Worm (Caenorhabditis elegans) whole organism, early embryonic: ENCODE data around the gene uda-1.
"Not testable (repeated sequence)": the region's sequence is repeated elsewhere in the genome, so short reads cannot be mapped to it uniquely, and the experiment has no call there.

Source experiments
- B0310.2 ChIP-seq: sonication (generic microtip); optimal IDR thresholded peaks from 2 replicates; lab custom pipeline; 2016; ENCODE audit warnings: mild to moderate bottlenecking, missing genetic modification characterization, missing compliant biosample characterization
- F13C5.2 ChIP-seq: sonication (generic microtip); optimal IDR thresholded peaks from 2 replicates; lab custom pipeline; 2017; ENCODE audit warnings: mild to moderate bottlenecking, missing genetic modification characterization, inconsistent platforms, missing compliant biosample characterization
- ama-1 ChIP-seq: fragments of 150-350 bp; optimal IDR thresholded peaks from 2 replicates; lab custom pipeline; 2014
- ceh-13 ChIP-seq: fragments of 200-800 bp; sonication (Bioruptor generic); optimal IDR thresholded peaks from 2 replicates; lab custom pipeline; 2018; ENCODE audit warnings: mild to moderate bottlenecking, missing genetic modification characterization, missing compliant biosample characterization
- ceh-36 ChIP-seq: sonication (generic microtip); optimal IDR thresholded peaks from 2 replicates; lab custom pipeline; 2016; ENCODE audit warnings: missing genetic modification characterization, inconsistent platforms, missing compliant biosample characterization
- ets-7 ChIP-seq: sonication (generic microtip); optimal IDR thresholded peaks from 2 replicates; lab custom pipeline; 2016; ENCODE audit warnings: missing genotype, missing genetic modification characterization, missing compliant biosample characterization
- flt-1 ChIP-seq: fragments of 200-800 bp; sonication (Bioruptor generic); IDR thresholded peaks from 2 replicates; pipeline ENCODE4 v1.3.6; 2022; ENCODE audit warnings: missing genetic modification characterization, missing compliant biosample characterization
- hmg-4 ChIP-seq: fragments of 200-800 bp; sonication (Bioruptor generic); optimal IDR thresholded peaks from 2 replicates; lab custom pipeline; 2018; ENCODE audit warnings: mild to moderate bottlenecking, missing genetic modification characterization, missing compliant biosample characterization
- sea-1 ChIP-seq: fragments of 200-800 bp; sonication (Bioruptor generic); conservative IDR thresholded peaks from 2 replicates; pipeline ENCODE4 v1.3.6; 2022; ENCODE audit warnings: missing genetic modification characterization, missing compliant biosample characterization
- tbx-11 ChIP-seq: fragments of 200-800 bp; sonication (Bioruptor generic); IDR thresholded peaks from 2 replicates; pipeline ENCODE4 v1.3.6; 2022; ENCODE audit warnings: missing genetic modification characterization, missing compliant biosample characterization
- tbx-37 ChIP-seq: fragments of 200-800 bp; sonication (Bioruptor generic); conservative IDR thresholded peaks from 2 replicates; pipeline ENCODE4 v1.3.6; 2022; ENCODE audit warnings: missing genetic modification reagents, missing genetic modification characterization, missing compliant biosample characterization

DNA sequence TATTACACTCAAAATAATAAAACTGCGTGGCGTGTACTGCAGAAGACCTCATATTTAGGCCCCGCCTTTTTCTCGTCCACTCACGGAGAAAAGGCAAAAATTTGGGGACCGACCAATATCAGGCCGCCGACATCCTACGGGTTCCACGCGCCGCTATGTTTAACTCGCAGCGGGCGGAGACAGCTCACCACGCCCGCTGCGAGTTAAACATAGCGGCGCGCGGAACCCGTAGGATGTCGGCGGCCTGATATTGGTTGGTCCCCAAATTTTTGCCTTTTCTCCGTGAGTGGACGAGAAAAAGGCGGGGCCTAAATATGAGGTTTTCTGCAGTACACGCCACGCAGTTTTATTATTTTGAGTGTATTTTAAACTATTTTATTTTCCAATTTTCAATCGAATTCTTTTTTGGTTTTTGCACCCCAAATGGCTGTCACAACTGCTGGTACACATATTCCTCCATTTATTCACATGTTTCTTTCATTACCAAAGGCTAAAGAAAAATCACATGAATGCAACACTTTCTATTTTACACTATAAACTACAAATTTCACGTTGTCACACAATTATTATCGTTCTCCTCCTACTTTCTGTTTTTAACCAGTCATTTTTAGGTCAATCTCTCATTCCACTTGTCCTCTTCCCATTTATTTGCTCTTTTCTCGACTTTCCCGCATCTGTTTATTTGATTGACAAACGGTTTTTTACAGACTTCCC, at the start of gene uda-1:
- TF ChIP-seq ama-1; B0310.2 (tag; lab: Kevin White, UChicago); ceh-13 (GFP tag; lab: Kevin White, UChicago); flt-1; F13C5.2 (tag; lab: Kevin White, UChicago); tbx-37; ceh-36; hmg-4 (GFP tag; lab: Kevin White, UChicago); tbx-11 (GFP tag; lab: Robert Waterston, UW); ets-7; sea-1 (GFP tag; lab: Robert Waterston, UW): not testable (repeated sequence)
